Worm (Caenorhabditis elegans) whole organism, young adult: ENCODE measurements around the gene Y71H2AM.14.

ENCODE experiments used
- C06A6.2 ChIP-seq: fragments of 200-800 bp; sonication (Bioruptor generic); conservative IDR thresholded peaks from 2 replicates; pipeline ENCODE4 v1.3.6; 2022; ENCODE audit warnings: missing genetic modification characterization, missing compliant biosample characterization
- K12H6.12 ChIP-seq: fragments of 200-800 bp; sonication (Bioruptor generic); optimal IDR thresholded peaks from 2 replicates; lab custom pipeline; 2018; ENCODE audit warnings: mild to moderate bottlenecking, missing genetic modification characterization, missing compliant biosample characterization
- dox-1 ChIP-seq: fragments of 200-800 bp; sonication (Bioruptor generic); IDR thresholded peaks from 2 replicates; pipeline ENCODE4 v1.3.6; 2022; ENCODE audit warnings: missing genetic modification reagents, missing genetic modification characterization, missing compliant biosample characterization
- dpl-1 ChIP-seq: fragments of 150-350 bp; optimal IDR thresholded peaks from 2 replicates; lab custom pipeline; 2014; ENCODE audit warnings: missing biosample characterization, missing genetic modification reagents, missing genetic modification characterization
- mel-28 ChIP-seq: sonication (generic microtip); optimal IDR thresholded peaks from 2 replicates; lab custom pipeline; 2016; ENCODE audit warnings: borderline replicate concordance, mild to moderate bottlenecking, missing genetic modification characterization, missing compliant biosample characterization
- nhr-120 ChIP-seq: fragments of 200-800 bp; sonication (Bioruptor generic); IDR thresholded peaks from 2 replicates; pipeline ENCODE4 v1.3.6; 2022; ENCODE audit warnings: missing genetic modification characterization, missing compliant biosample characterization
- snpc-4 ChIP-seq, 5 experiments: fragments of 150-350 bp in 1 of 5; sonication (generic microtip) in 4 of 5; optimal IDR thresholded peaks; 2 replicates each; lab custom pipeline; 2014 to 2018; ENCODE audit warnings: missing genetic modification characterization in 5 of 5, missing biosample characterization in 3 of 5, antibody characterized with exemption in 2 of 5, mild to moderate bottlenecking in 2 of 5, missing compliant biosample characterization in 2 of 5, missing genotype in 2 of 5, moderate library complexity in 2 of 5, missing genetic modification reagents in 1 of 5

DNA sequence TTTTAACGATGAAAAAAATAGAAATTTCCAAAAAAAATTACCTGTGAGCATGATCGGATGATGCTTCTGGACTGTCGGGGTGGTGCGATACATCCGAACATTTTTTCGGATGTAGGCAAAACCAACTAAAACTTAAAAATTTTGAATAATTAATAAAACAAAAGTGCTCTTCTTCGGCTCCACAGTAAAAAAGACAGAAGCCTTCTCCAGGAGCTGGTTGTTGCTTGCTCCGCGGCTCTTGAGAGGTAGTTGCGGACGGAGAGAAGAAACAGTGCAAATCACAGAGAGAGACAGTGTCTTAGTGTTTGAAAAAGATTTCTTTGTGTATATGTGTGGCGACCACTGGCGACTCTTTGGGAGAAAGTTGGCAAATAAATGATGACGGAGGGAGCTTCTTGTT, 9.8 kb upstream of the Y71H2AM.14 start, which contains the start of gene gldi-9:
- TF ChIP-seq dpl-1 (GFP tag; lab: Kevin White, UChicago) (no peak), nhr-120 (GFP tag; lab: Robert Waterston, UW) (no peak), K12H6.12 (tag; lab: Kevin White, UChicago) (no peak), mel-28 (tag; lab: Kevin White, UChicago) (no peak), snpc-4 (GFP tag; optimal IDR thresholded peaks at IDR 0.05; lab: Kevin White, UChicago) (no peak), snpc-4 (tag; optimal IDR thresholded peaks at IDR 0.05; lab: Kevin White, UChicago) (no peak), dox-1 (GFP tag; lab: Robert Waterston, UW) (no peak), C06A6.2 (GFP tag; lab: Robert Waterston, UW) (no peak)
